Worm (Caenorhabditis elegans) whole organism, late embryonic: ENCODE results near the gene ZK177.2.

Experiments used
- ama-1 ChIP-seq: fragments of 150-350 bp; optimal IDR thresholded peaks from 2 replicates; lab custom pipeline; 2014
- ceh-18 ChIP-seq: sonication (generic microtip); optimal IDR thresholded peaks from 2 replicates; lab custom pipeline; 2016; ENCODE audit warnings: missing genetic modification characterization, missing compliant biosample characterization
- ceh-22 ChIP-seq: sonication (generic microtip); optimal IDR thresholded peaks from 2 replicates; lab custom pipeline; 2017; ENCODE audit warnings: missing biosample characterization, missing genetic modification characterization
- elt-2 ChIP-seq: sonication (generic microtip); optimal IDR thresholded peaks from 2 replicates; lab custom pipeline; 2016; ENCODE audit warnings: missing genetic modification reagents, missing genetic modification characterization, missing compliant biosample characterization
- eyg-1 ChIP-seq: sonication (generic microtip); optimal IDR thresholded peaks from 2 replicates; lab custom pipeline; 2016; ENCODE audit warnings: missing genotype, missing genetic modification characterization, missing compliant biosample characterization
- fkh-10 ChIP-seq: fragments of 150-350 bp; optimal IDR thresholded peaks from 2 replicates; lab custom pipeline; 2014; ENCODE audit warnings: missing biosample characterization, missing genetic modification reagents, missing genetic modification characterization
- hlh-8 ChIP-seq: sonication (generic microtip); optimal IDR thresholded peaks from 2 replicates; lab custom pipeline; 2016; ENCODE audit warnings: missing genotype, missing genetic modification characterization, missing compliant biosample characterization
- nfya-1 ChIP-seq: sonication (generic microtip); optimal IDR thresholded peaks from 2 replicates; lab custom pipeline; 2017; ENCODE audit warnings: missing genetic modification characterization, mild to moderate bottlenecking, missing compliant biosample characterization, antibody characterized with exemption, moderate library complexity
- nhr-11 ChIP-seq: fragments of 150-350 bp; optimal IDR thresholded peaks from 2 replicates; lab custom pipeline; 2014; ENCODE audit warnings: missing biosample characterization, missing genetic modification characterization
- nhr-232 ChIP-seq: sonication (generic microtip); optimal IDR thresholded peaks from 2 replicates; lab custom pipeline; 2016; ENCODE audit warnings: missing genetic modification characterization, missing compliant biosample characterization
- rnt-1 ChIP-seq: sonication (generic microtip); optimal IDR thresholded peaks from 2 replicates; lab custom pipeline; 2016; ENCODE audit warnings: missing genetic modification characterization, missing compliant biosample characterization
- sdc-2 ChIP-seq: sonication (generic microtip); optimal IDR thresholded peaks from 2 replicates; lab custom pipeline; 2016; ENCODE audit warnings: missing genotype, missing genetic modification characterization, missing compliant biosample characterization
- unc-55 ChIP-seq: sonication (generic microtip); optimal IDR thresholded peaks from 2 replicates; lab custom pipeline; 2017; ENCODE audit warnings: missing biosample characterization, missing genetic modification reagents, missing genetic modification characterization

DNA sequence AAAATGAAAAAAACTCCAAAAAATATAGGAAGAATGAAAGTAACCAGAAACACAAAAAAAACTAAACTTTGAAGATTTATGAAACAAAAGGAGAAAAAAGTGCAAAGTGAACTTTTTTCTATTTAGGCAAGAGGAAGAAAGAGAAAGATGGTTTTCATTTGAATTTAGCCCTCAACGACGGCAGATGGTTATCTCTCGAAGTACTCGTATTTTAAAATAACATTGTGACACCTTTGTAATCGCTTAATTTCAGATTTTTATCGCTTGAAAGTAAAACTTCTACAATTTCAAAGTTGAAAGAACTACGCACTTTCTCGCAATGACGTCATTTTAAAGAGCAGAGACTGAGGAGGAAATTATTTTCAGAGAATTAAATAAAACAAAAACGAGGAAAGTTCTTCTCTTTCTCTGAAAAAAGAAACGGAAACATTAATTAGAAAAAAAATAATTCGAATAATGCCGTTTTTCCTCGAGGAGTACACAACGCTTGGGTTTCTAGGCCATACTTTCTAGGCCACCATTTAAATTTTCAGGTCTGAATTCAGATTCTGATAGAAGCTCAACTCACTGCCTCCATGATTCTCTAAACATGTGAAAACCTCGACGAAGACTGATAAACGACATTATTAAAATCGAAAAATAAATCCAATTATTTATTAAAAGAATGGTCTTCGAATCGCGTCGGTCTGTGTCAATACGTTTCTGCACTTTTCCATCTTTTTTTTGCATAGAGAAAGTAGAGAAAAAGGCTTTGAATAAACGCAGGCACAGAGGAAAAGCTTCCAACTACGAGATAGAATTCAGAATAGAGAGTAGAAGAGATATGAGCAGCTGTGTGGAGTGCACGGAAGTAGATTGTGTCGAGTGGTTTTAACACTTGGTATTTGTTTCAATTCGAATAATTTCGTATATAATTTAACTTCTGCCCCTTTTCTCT is 7.3 kb upstream of the ZK177.2 start:
- TF ChIP-seq hlh-8 (tag; lab: Kevin White, UChicago) = no peak
- no peak for TF ChIP-seq rnt-1 (tag; lab: Kevin White, UChicago)
- TF ChIP-seq ceh-22 (tag; lab: Kevin White, UChicago) = no peak
- no peak for TF ChIP-seq nhr-232
- no peak for TF ChIP-seq ama-1
- TF ChIP-seq sdc-2 = no peak
- TF ChIP-seq elt-2 = no peak
- TF ChIP-seq nfya-1 (tag; lab: Kevin White, UChicago) = no peak
- no peak for TF ChIP-seq eyg-1
- no peak for TF ChIP-seq fkh-10 (GFP tag; lab: Kevin White, UChicago)
- TF ChIP-seq unc-55 (GFP tag; lab: Kevin White, UChicago) = no peak
- TF ChIP-seq ceh-18 (tag; lab: Kevin White, UChicago) = no peak
- no peak for TF ChIP-seq nhr-11 (tag; lab: Kevin White, UChicago)
